Comparison of ENCODE assay signal across 3 worm cellular contexts in the genomic region with DNA sequence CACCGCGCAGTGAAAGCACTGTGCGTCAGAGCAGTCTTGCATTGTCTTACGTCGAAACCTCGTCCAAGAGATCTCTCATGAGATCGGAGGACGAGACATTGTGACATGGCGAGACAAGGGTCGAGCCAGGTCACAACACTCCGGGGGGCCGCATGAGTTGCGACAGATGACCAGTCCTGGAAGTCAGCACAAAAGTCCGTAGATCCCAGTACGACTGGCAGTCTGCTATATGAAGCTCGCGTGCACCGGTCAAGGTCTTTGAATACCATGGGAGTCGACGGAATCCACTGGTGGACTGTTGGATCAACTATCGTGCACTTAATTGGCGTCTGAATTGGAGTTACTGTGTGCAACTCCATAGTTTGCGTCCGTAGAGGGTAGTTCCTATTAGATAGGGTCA.
TF ChIP-seq lines count a peak whose summit lies in the region.

No protein-coding gene starts in this region.

TF ChIP-seq in whole organism, L4 larva, 104 proteins besides CTCF, POLR2A, EP300 and RAD21 (continues in another document):
- TF ChIP-seq pqm-1 (tag; optimal IDR thresholded peaks at IDR 0.05; lab: Kevin White, UChicago): no peak
- TF ChIP-seq snpc-4 (tag; optimal IDR thresholded peaks at IDR 0.05; lab: Kevin White, UChicago): no peak
- no peak for TF ChIP-seq R02D3.7 (tag; optimal IDR thresholded peaks at IDR 0.05; lab: Kevin White, UChicago)
- TF ChIP-seq ceh-82 (tag; optimal IDR thresholded peaks at IDR 0.05; lab: Kevin White, UChicago): no peak
- TF ChIP-seq madf-5 (GFP tag; IDR thresholded peaks at IDR 0.05; lab: Robert Waterston, UW): 0 out of 4 replicates have a peak, but pooled peaks of 1 of the 2 experiments have one; percentile 63
- TF ChIP-seq nhr-10 (tag; optimal IDR thresholded peaks at IDR 0.05; lab: Kevin White, UChicago): no peak
- TF ChIP-seq snpc-1.2 (GFP tag; IDR thresholded peaks at IDR 0.05; lab: Robert Waterston, UW): 0 out of 2 replicates have a peak, but pooled peaks have one; percentile 25
- no peak for TF ChIP-seq D1046.2 (GFP tag; IDR thresholded peaks at IDR 0.05; lab: Robert Waterston, UW)
- TF ChIP-seq nhr-48 (tag; optimal IDR thresholded peaks at IDR 0.05; lab: Kevin White, UChicago): no peak
- TF ChIP-seq mxl-2 (GFP tag; conservative IDR thresholded peaks at IDR 0.05; lab: Robert Waterston, UW): no peak
- TF ChIP-seq lin-1 (GFP tag; IDR thresholded peaks at IDR 0.05; lab: Robert Waterston, UW): no peak
- no peak for TF ChIP-seq lir-3 (tag; optimal IDR thresholded peaks at IDR 0.05; lab: Kevin White, UChicago)
- 0 out of 2 replicates have a peak, but pooled peaks have one; percentile 17 for TF ChIP-seq daf-8 (GFP tag; IDR thresholded peaks at IDR 0.05; lab: Robert Waterston, UW)
- 0 out of 2 replicates have a peak, but pooled peaks have one; percentile 62 for TF ChIP-seq tag-97 (GFP tag; IDR thresholded peaks at IDR 0.05; lab: Robert Waterston, UW)
- no peak for TF ChIP-seq T20F7.1 (GFP tag; optimal IDR thresholded peaks at IDR 0.05; lab: Kevin White, UChicago)
- no peak for TF ChIP-seq unc-130 (GFP tag; optimal IDR thresholded peaks at IDR 0.05; lab: Kevin White, UChicago)
- TF ChIP-seq gei-8 (GFP tag; optimal IDR thresholded peaks at IDR 0.05; lab: Kevin White, UChicago): no peak
- TF ChIP-seq cey-2 (tag; optimal IDR thresholded peaks at IDR 0.05; lab: Kevin White, UChicago; ENCODE audit: borderline replicate concordance, insufficient read depth): no peak
- TF ChIP-seq nhr-41 (GFP tag; IDR thresholded peaks at IDR 0.05; lab: Robert Waterston, UW): no peak
- TF ChIP-seq Y5F2A.4 (GFP tag; optimal IDR thresholded peaks at IDR 0.05; lab: Kevin White, UChicago): no peak
- TF ChIP-seq Y75B8A.6 (GFP tag; IDR thresholded peaks at IDR 0.05; lab: Robert Waterston, UW): no peak
- no peak for TF ChIP-seq nhr-111 (GFP tag; optimal IDR thresholded peaks at IDR 0.05; lab: Kevin White, UChicago)
- peak; percentile 74 for TF ChIP-seq egl-43 (GFP tag; IDR thresholded peaks at IDR 0.05; lab: Robert Waterston, UW)
- TF ChIP-seq spr-3 (GFP tag; optimal IDR thresholded peaks at IDR 0.05; lab: Kevin White, UChicago): peak; percentile 9
- no peak for TF ChIP-seq ZK337.2 (GFP tag; IDR thresholded peaks at IDR 0.05; lab: Robert Waterston, UW)
- no peak for TF ChIP-seq zip-2 (tag; optimal IDR thresholded peaks at IDR 0.05; lab: Kevin White, UChicago)
- no peak for TF ChIP-seq nhr-6 (tag; optimal IDR thresholded peaks at IDR 0.05; lab: Kevin White, UChicago)
- TF ChIP-seq spr-1 (tag; optimal IDR thresholded peaks at IDR 0.05; lab: Kevin White, UChicago): no peak
- TF ChIP-seq aha-1 (tag; lab: Kevin White, UChicago): no peak

TF ChIP-seq in whole organism, midembryonic, 9 proteins besides CTCF, POLR2A, EP300 and RAD21:
- TF ChIP-seq tab-1 (GFP tag; IDR thresholded peaks at IDR 0.05; lab: Robert Waterston, UW) (0 out of 2 replicates have a peak, but pooled peaks have one; percentile 19), ref-1 (GFP tag; conservative IDR thresholded peaks at IDR 0.05; lab: Robert Waterston, UW) (no peak)

TF ChIP-seq in whole organism, young adult, 124 proteins besides CTCF, POLR2A, EP300 and RAD21 (continues in another document):
- TF ChIP-seq aptf-2 (GFP tag; conservative IDR thresholded peaks at IDR 0.05; lab: Robert Waterston, UW) (0 out of 2 replicates have a peak, but pooled peaks have one; percentile 64), K12H6.12 (tag; optimal IDR thresholded peaks at IDR 0.05; lab: Kevin White, UChicago) (no peak), ZK185.1 (tag; optimal IDR thresholded peaks at IDR 0.05; lab: Kevin White, UChicago; ENCODE audit: poor library complexity, severe bottlenecking) (no peak), attf-3 (GFP tag; conservative IDR thresholded peaks at IDR 0.05; lab: Robert Waterston, UW) (no peak), athp-1 (tag; optimal IDR thresholded peaks at IDR 0.05; lab: Kevin White, UChicago) (no peak), F23B12.7 (tag; optimal IDR thresholded peaks at IDR 0.05; lab: Kevin White, UChicago; ENCODE audit: insufficient read depth) (no peak), akir-1 (GFP tag; optimal IDR thresholded peaks at IDR 0.05; lab: Kevin White, UChicago) (no peak), bed-1 (GFP tag; IDR thresholded peaks at IDR 0.05; lab: Robert Waterston, UW) (no peak), dox-1 (GFP tag; IDR thresholded peaks at IDR 0.05; lab: Robert Waterston, UW) (peak; percentile 53), die-1 (tag; optimal IDR thresholded peaks at IDR 0.05; lab: Kevin White, UChicago) (no peak), nhr-80 (tag; optimal IDR thresholded peaks at IDR 0.05; lab: Kevin White, UChicago) (no peak), B0336.3 (GFP tag; IDR thresholded peaks at IDR 0.05; lab: Robert Waterston, UW) (no peak), chd-7 (tag; optimal IDR thresholded peaks at IDR 0.05; lab: Kevin White, UChicago) (no peak), C17E4.6 (GFP tag; IDR thresholded peaks at IDR 0.05; lab: Robert Waterston, UW) (no peak), ztf-3 (GFP tag; optimal IDR thresholded peaks at IDR 0.05; lab: Kevin White, UChicago) (no peak), cebp-1 (GFP tag; IDR thresholded peaks at IDR 0.05; lab: Robert Waterston, UW) (no peak), cebp-1 (tag; optimal IDR thresholded peaks at IDR 0.05; lab: Kevin White, UChicago) (no peak), ztf-25 (GFP tag; IDR thresholded peaks at IDR 0.05; lab: Robert Waterston, UW) (no peak), ceh-40 (GFP tag; IDR thresholded peaks at IDR 0.05; lab: Robert Waterston, UW) (0 out of 2 replicates have a peak, but pooled peaks have one; percentile 69), F57C9.4 (tag; optimal IDR thresholded peaks at IDR 0.05; lab: Kevin White, UChicago) (no peak), madf-8 (GFP tag; conservative IDR thresholded peaks at IDR 0.05; lab: Robert Waterston, UW) (no peak), F10E7.11 (tag; optimal IDR thresholded peaks at IDR 0.05; lab: Kevin White, UChicago) (no peak), sea-2 (GFP tag; IDR thresholded peaks at IDR 0.05; lab: Robert Waterston, UW) (no peak), hlh-12 (tag; optimal IDR thresholded peaks at IDR 0.05; lab: Kevin White, UChicago) (no peak), rpc-1 (optimal IDR thresholded peaks at IDR 0.05; lab: Kevin White, UChicago) (no peak), rpc-1 (tag; optimal IDR thresholded peaks at IDR 0.05; lab: Kevin White, UChicago) (no peak), Y79H2A.3 (GFP tag; conservative IDR thresholded peaks at IDR 0.05; lab: Robert Waterston, UW) (0 out of 2 replicates have a peak, but pooled peaks have one; percentile 56), egrh-3 (GFP tag; IDR thresholded peaks at IDR 0.05; lab: Robert Waterston, UW) (no peak), T07F8.4 (tag; optimal IDR thresholded peaks at IDR 0.05; lab: Kevin White, UChicago) (no peak), lin-35 (GFP tag; optimal IDR thresholded peaks at IDR 0.05; lab: Kevin White, UChicago) (no peak), B0019.2 (GFP tag; conservative IDR thresholded peaks at IDR 0.05; lab: Robert Waterston, UW) (0 out of 2 replicates have a peak, but pooled peaks have one; percentile 18), mxl-1 (tag; optimal IDR thresholded peaks at IDR 0.05; lab: Kevin White, UChicago) (no peak), ceh-91 (GFP tag; IDR thresholded peaks at IDR 0.05; lab: Robert Waterston, UW) (no peak), ama-1 (optimal IDR thresholded peaks at IDR 0.05; lab: Kevin White, UChicago) (no peak), ama-1 (GFP tag; optimal IDR thresholded peaks at IDR 0.05; lab: Kevin White, UChicago) (no peak), C06A6.2 (GFP tag; conservative IDR thresholded peaks at IDR 0.05; lab: Robert Waterston, UW) (no peak), ztf-26 (tag; optimal IDR thresholded peaks at IDR 0.05; lab: Kevin White, UChicago) (no peak), attf-6 (GFP tag; IDR thresholded peaks at IDR 0.05; lab: Robert Waterston, UW) (no peak), lsy-27 (tag; optimal IDR thresholded peaks at IDR 0.05; lab: Kevin White, UChicago; ENCODE audit: borderline replicate concordance, insufficient read depth) (no peak), hmg-20 (GFP tag; IDR thresholded peaks at IDR 0.05; lab: Robert Waterston, UW) (no peak), ccch-3 (GFP tag; optimal IDR thresholded peaks at IDR 0.05; lab: Kevin White, UChicago) (no peak), snpc-3.4 (tag; optimal IDR thresholded peaks at IDR 0.05; lab: Kevin White, UChicago) (no peak), madf-3 (GFP tag; IDR thresholded peaks at IDR 0.05; lab: Robert Waterston, UW) (0 out of 2 replicates have a peak, but pooled peaks have one; percentile 1), lag-1 (GFP tag; IDR thresholded peaks at IDR 0.05; lab: Robert Waterston, UW) (no peak), tlf-1 (GFP tag; optimal IDR thresholded peaks at IDR 0.05; lab: Kevin White, UChicago) (no peak), mcd-1 (GFP tag; IDR thresholded peaks at IDR 0.05; lab: Robert Waterston, UW) (no peak), Y53G8AR.9 (GFP tag; conservative IDR thresholded peaks at IDR 0.05; lab: Robert Waterston, UW) (no peak), nhr-27 (tag; optimal IDR thresholded peaks at IDR 0.05; lab: Kevin White, UChicago) (no peak), nhr-90 (tag; optimal IDR thresholded peaks at IDR 0.05; lab: Kevin White, UChicago) (no peak), Y67H2A.10 (GFP tag; conservative IDR thresholded peaks at IDR 0.05; lab: Robert Waterston, UW) (no peak), F22D6.2 (tag; optimal IDR thresholded peaks at IDR 0.05; lab: Kevin White, UChicago) (no peak), hsf-1 (GFP tag; IDR thresholded peaks at IDR 0.05; lab: Robert Waterston, UW) (no peak), cebp-2 (GFP tag; IDR thresholded peaks at IDR 0.05; lab: Robert Waterston, UW) (no peak), lin-40 (tag; optimal IDR thresholded peaks at IDR 0.05; lab: Kevin White, UChicago) (no peak), sdz-38 (tag; optimal IDR thresholded peaks at IDR 0.05; lab: Kevin White, UChicago) (no peak), atf-7 (tag; optimal IDR thresholded peaks at IDR 0.05; lab: Kevin White, UChicago) (no peak), snpc-1.1 (tag; optimal IDR thresholded peaks at IDR 0.05; lab: Kevin White, UChicago; ENCODE audit: insufficient read depth) (no peak), dpff-1 (tag; optimal IDR thresholded peaks at IDR 0.05; lab: Kevin White, UChicago) (no peak), egl-18 (GFP tag; IDR thresholded peaks at IDR 0.05; lab: Robert Waterston, UW) (0 out of 2 replicates have a peak, but pooled peaks have one; percentile 49), F57A8.1 (GFP tag; optimal IDR thresholded peaks at IDR 0.05; lab: Kevin White, UChicago) (no peak), ceh-27 (GFP tag; optimal IDR thresholded peaks at IDR 0.05; lab: Kevin White, UChicago) (peak; percentile 31)
